Worm (Caenorhabditis elegans) whole organism, L2 larva: ENCODE results near the gene gphr-2.

Experiments
- C34F6.9 ChIP-seq: fragments of 150-350 bp; optimal IDR thresholded peaks from 2 replicates; lab custom pipeline; 2014; ENCODE audit warnings: missing biosample characterization, missing genetic modification characterization
- F13H6.1 ChIP-seq: sonication (generic microtip); optimal IDR thresholded peaks from 2 replicates; lab custom pipeline; 2016; ENCODE audit warnings: missing genetic modification characterization, missing compliant biosample characterization
- R02D3.7 ChIP-seq: fragments of 150-350 bp; optimal IDR thresholded peaks from 2 replicates; lab custom pipeline; 2014; ENCODE audit warnings: missing biosample characterization, missing genetic modification characterization
- Y55F3AM.14 ChIP-seq: fragments of 200-800 bp; sonication (Bioruptor generic); optimal IDR thresholded peaks from 2 replicates; lab custom pipeline; 2018; ENCODE audit warnings: mild to moderate bottlenecking, missing genetic modification characterization, missing compliant biosample characterization
- ZK546.5 ChIP-seq: sonication (generic microtip); optimal IDR thresholded peaks from 2 replicates; lab custom pipeline; 2017; ENCODE audit warnings: missing biosample characterization, missing genetic modification characterization
- alr-1 ChIP-seq: fragments of 150-350 bp; optimal IDR thresholded peaks from 2 replicates; lab custom pipeline; 2014; ENCODE audit warnings: missing biosample characterization, missing genetic modification characterization
- aly-2 ChIP-seq: fragments of 150-350 bp; optimal IDR thresholded peaks from 2 replicates; lab custom pipeline; 2014; ENCODE audit warnings: missing biosample characterization, missing genetic modification characterization
- ama-1 ChIP-seq: fragments of 150-350 bp; optimal IDR thresholded peaks from 2 replicates; lab custom pipeline; 2018; ENCODE audit warnings: inconsistent platforms
- blmp-1 ChIP-seq: sonication (generic microtip); optimal IDR thresholded peaks from 2 replicates; lab custom pipeline; 2017; ENCODE audit warnings: missing genetic modification characterization, mild to moderate bottlenecking, missing compliant biosample characterization, antibody characterized with exemption, moderate library complexity; ENCODE audit not compliant: insufficient read depth
- ceh-16 ChIP-seq: fragments of 150-350 bp; optimal IDR thresholded peaks from 2 replicates; lab custom pipeline; 2014; ENCODE audit warnings: missing biosample characterization, missing genetic modification characterization
- ceh-82 ChIP-seq: fragments of 150-350 bp; optimal IDR thresholded peaks from 2 replicates; lab custom pipeline; 2014; ENCODE audit warnings: missing biosample characterization, missing genetic modification characterization
- crh-2 ChIP-seq: sonication (generic microtip); optimal IDR thresholded peaks from 2 replicates; lab custom pipeline; 2017; ENCODE audit warnings: missing biosample characterization, missing genetic modification characterization
- dmd-4 ChIP-seq: sonication (generic microtip); optimal IDR thresholded peaks from 2 replicates; lab custom pipeline; 2017; ENCODE audit warnings: missing biosample characterization, missing genetic modification characterization
- egl-27 ChIP-seq: sonication (generic microtip); optimal IDR thresholded peaks from 3 replicates; lab custom pipeline; 2017; ENCODE audit warnings: missing biosample characterization, missing genetic modification reagents, missing genetic modification characterization
- elt-1 ChIP-seq: fragments of 150-350 bp; optimal IDR thresholded peaks from 2 replicates; lab custom pipeline; 2014; ENCODE audit warnings: missing biosample characterization, missing genetic modification characterization
- elt-3 ChIP-seq: sonication (generic microtip); optimal IDR thresholded peaks from 2 replicates; lab custom pipeline; 2017; ENCODE audit warnings: missing biosample characterization, missing genetic modification characterization
- fos-1 ChIP-seq: fragments of 150-350 bp; optimal IDR thresholded peaks from 2 replicates; lab custom pipeline; 2014; ENCODE audit warnings: missing biosample characterization, missing genetic modification characterization
- gmeb-1 ChIP-seq: fragments of 150-350 bp; optimal IDR thresholded peaks from 2 replicates; lab custom pipeline; 2014; ENCODE audit warnings: missing biosample characterization, missing genetic modification characterization
- lin-11 ChIP-seq: fragments of 150-350 bp; sonication (generic microtip); optimal IDR thresholded peaks from 2 replicates; lab custom pipeline; 2014; ENCODE audit warnings: missing biosample characterization, missing genetic modification characterization, inconsistent platforms, mixed read lengths
- lin-13 ChIP-seq: fragments of 150-350 bp; optimal IDR thresholded peaks from 2 replicates; lab custom pipeline; 2014; ENCODE audit warnings: missing biosample characterization, missing genetic modification reagents, missing genetic modification characterization
- lsy-2 ChIP-seq, 2 experiments: fragments of 150-350 bp in 1 of 2; sonication (generic microtip) in 1 of 2; optimal IDR thresholded peaks; 2 replicates each; lab custom pipeline; 2014 to 2017; ENCODE audit warnings: missing biosample characterization in 2 of 2, missing genetic modification characterization in 2 of 2
- mab-5 ChIP-seq: fragments of 150-350 bp; optimal IDR thresholded peaks from 2 replicates; lab custom pipeline; 2014; ENCODE audit warnings: missing biosample characterization, missing genetic modification characterization
- mbf-1 ChIP-seq: sonication (generic microtip); optimal IDR thresholded peaks from 2 replicates; lab custom pipeline; 2017; ENCODE audit warnings: missing biosample characterization, missing genetic modification characterization
- mdl-1 ChIP-seq, 2 experiments: fragments of 150-350 bp in 1 of 2; sonication (generic microtip) in 1 of 2; optimal IDR thresholded peaks; 2 replicates each; lab custom pipeline; 2017; ENCODE audit warnings: missing biosample characterization in 2 of 2, missing genetic modification characterization in 2 of 2
- nhr-10 ChIP-seq: sonication (generic microtip); optimal IDR thresholded peaks from 2 replicates; lab custom pipeline; 2017; ENCODE audit warnings: missing biosample characterization, missing genetic modification characterization
- nhr-11 ChIP-seq: fragments of 150-350 bp; optimal IDR thresholded peaks from 2 replicates; lab custom pipeline; 2014; ENCODE audit warnings: missing biosample characterization, missing genetic modification characterization
- nhr-12 ChIP-seq: fragments of 150-350 bp; optimal IDR thresholded peaks from 2 replicates; lab custom pipeline; 2014; ENCODE audit warnings: missing biosample characterization, missing genetic modification characterization
- nhr-129 ChIP-seq: fragments of 150-350 bp; optimal IDR thresholded peaks from 2 replicates; lab custom pipeline; 2014; ENCODE audit warnings: missing biosample characterization, missing genetic modification characterization
- nhr-21 ChIP-seq: fragments of 150-350 bp; optimal IDR thresholded peaks from 2 replicates; lab custom pipeline; 2014; ENCODE audit warnings: missing biosample characterization, missing genetic modification characterization
- nhr-23 ChIP-seq: fragments of 150-350 bp; optimal IDR thresholded peaks from 2 replicates; lab custom pipeline; 2014; ENCODE audit warnings: missing biosample characterization, missing genetic modification reagents, missing genetic modification characterization
- nhr-237 ChIP-seq: fragments of 150-350 bp; optimal IDR thresholded peaks from 2 replicates; lab custom pipeline; 2014; ENCODE audit warnings: missing biosample characterization, missing genetic modification characterization
- nhr-6 ChIP-seq: fragments of 150-350 bp; optimal IDR thresholded peaks from 2 replicates; lab custom pipeline; 2014; ENCODE audit warnings: missing biosample characterization, missing genetic modification characterization
- nhr-77 ChIP-seq: fragments of 150-350 bp; optimal IDR thresholded peaks from 2 replicates; lab custom pipeline; 2014; ENCODE audit warnings: missing biosample characterization, missing genetic modification characterization
- peb-1 ChIP-seq: fragments of 150-350 bp; optimal IDR thresholded peaks from 2 replicates; lab custom pipeline; 2014; ENCODE audit warnings: missing biosample characterization, missing genetic modification characterization
- sem-4 ChIP-seq: fragments of 150-350 bp; optimal IDR thresholded peaks from 2 replicates; lab custom pipeline; 2014; ENCODE audit warnings: missing biosample characterization, missing genetic modification reagents, missing genetic modification characterization
- skn-1 ChIP-seq: sonication (generic microtip); optimal IDR thresholded peaks from 2 replicates; lab custom pipeline; 2017; ENCODE audit warnings: missing biosample characterization, missing genetic modification characterization
- sma-3 ChIP-seq: sonication (generic microtip); optimal IDR thresholded peaks from 2 replicates; lab custom pipeline; 2016; ENCODE audit warnings: missing genetic modification reagents, missing genetic modification characterization, missing compliant biosample characterization
- sma-9 ChIP-seq, 2 experiments: fragments of 150-350 bp in 1 of 2; sonication (generic microtip) in 1 of 2; optimal IDR thresholded peaks; 2 replicates each; lab custom pipeline; 2014 to 2016; ENCODE audit warnings: missing genetic modification characterization in 2 of 2, mild to moderate bottlenecking in 1 of 2, missing biosample characterization in 1 of 2, missing compliant biosample characterization in 1 of 2, missing genetic modification reagents in 1 of 2, moderate library complexity in 1 of 2
- snpc-4 ChIP-seq: fragments of 150-350 bp; optimal IDR thresholded peaks from 2 replicates; lab custom pipeline; 2014; ENCODE audit warnings: missing biosample characterization, missing genetic modification characterization
- unc-39 ChIP-seq: fragments of 150-350 bp; optimal IDR thresholded peaks from 2 replicates; lab custom pipeline; 2014; ENCODE audit warnings: missing biosample characterization, missing genetic modification characterization
- unc-55 ChIP-seq: fragments of 150-350 bp; sonication (generic microtip); optimal IDR thresholded peaks from 3 replicates; lab custom pipeline; 2014; ENCODE audit warnings: missing biosample characterization, missing genetic modification reagents, missing genetic modification characterization
- unc-62 ChIP-seq: fragments of 150-350 bp; optimal IDR thresholded peaks from 2 replicates; lab custom pipeline; 2014; ENCODE audit warnings: missing biosample characterization, missing genetic modification reagents, missing genetic modification characterization
- zag-1 ChIP-seq: fragments of 150-350 bp; optimal IDR thresholded peaks from 2 replicates; lab custom pipeline; 2014; ENCODE audit warnings: missing biosample characterization, missing genetic modification characterization
- ztf-1 ChIP-seq: fragments of 200-800 bp; sonication (Bioruptor generic); conservative IDR thresholded peaks from 2 replicates; pipeline ENCODE4 v1.3.6; 2022; ENCODE audit warnings: missing genetic modification characterization, missing compliant biosample characterization
- ztf-11 ChIP-seq: sonication (generic microtip); optimal IDR thresholded peaks from 2 replicates; lab custom pipeline; 2017; ENCODE audit warnings: missing biosample characterization, missing genetic modification characterization
- ztf-4 ChIP-seq: fragments of 150-350 bp; optimal IDR thresholded peaks from 2 replicates; lab custom pipeline; 2014; ENCODE audit warnings: missing biosample characterization, missing genetic modification characterization

Gene gphr-2

ce11 chrX:14311583-14311982 is 4.0 kb upstream of the gphr-2 start, which contains the start of gene mgrn-1:
Gene mgrn-1 (minus strand): TSS chrX:14311683.
- TF ChIP-seq ztf-1 (GFP tag; lab: Robert Waterston, UW), result no peak
- no peak for TF ChIP-seq fos-1 (tag; lab: Kevin White, UChicago)
- TF ChIP-seq unc-55 (GFP tag; lab: Kevin White, UChicago), result no peak
- no peak for TF ChIP-seq nhr-11 (tag; lab: Kevin White, UChicago)
- TF ChIP-seq nhr-129 (tag; lab: Kevin White, UChicago), result no peak
- no peak for TF ChIP-seq ztf-11 (tag; lab: Kevin White, UChicago)
- TF ChIP-seq ZK546.5 (tag; lab: Kevin White, UChicago), result no peak
- TF ChIP-seq sma-3 (GFP tag; lab: Kevin White, UChicago), result no peak
- no peak for TF ChIP-seq C34F6.9 (tag; lab: Kevin White, UChicago)
- no peak for TF ChIP-seq F13H6.1 (tag; lab: Kevin White, UChicago)
- TF ChIP-seq egl-27, result no peak
- TF ChIP-seq, all 48 proteins: peak for 0

- no peak for TF ChIP-seq peb-1 (tag; lab: Kevin White, UChicago)
- TF ChIP-seq mab-5 (tag; lab: Kevin White, UChicago), result no peak
- no peak for TF ChIP-seq ama-1
- TF ChIP-seq nhr-21 (tag; lab: Kevin White, UChicago), result no peak
- TF ChIP-seq, all 48 proteins: peak for 0
These were observed 2.1 kb upstream of the gphr-2 start for ce11 chrX:14309656-14310055.

ce11 chrX:14303078-14303477 is 4.5 kb downstream of the gphr-2 start, which contains the start of gene C11H1.5:
Gene C11H1.5 (minus strand): TSS chrX:14303178.
- TF ChIP-seq ceh-82 (no peak), peb-1 (tag; lab: Kevin White, UChicago) (no peak), ceh-16 (tag; lab: Kevin White, UChicago) (no peak), sem-4 (tag; lab: Kevin White, UChicago) (no peak), sma-3 (GFP tag; lab: Kevin White, UChicago) (no peak), dmd-4 (no peak)

ce11 chrX:14297209-14297608 is 10.4 kb downstream of the gphr-2 start:
- no peak for TF ChIP-seq mbf-1 (tag; lab: Kevin White, UChicago)
- TF ChIP-seq nhr-12 (tag; lab: Kevin White, UChicago), result no peak
- peak; percentile 79 for TF ChIP-seq sma-9 (GFP tag; optimal IDR thresholded peaks at IDR 0.05; lab: Kevin White, UChicago)
- TF ChIP-seq sma-9 (tag; optimal IDR thresholded peaks at IDR 0.05; lab: Kevin White, UChicago), result no peak
- TF ChIP-seq skn-1 (tag; lab: Kevin White, UChicago), result no peak
- TF ChIP-seq alr-1 (tag; lab: Kevin White, UChicago), result no peak
- peak; percentile 87 for TF ChIP-seq C34F6.9 (tag; lab: Kevin White, UChicago)
- TF ChIP-seq mdl-1 (tag; optimal IDR thresholded peaks at IDR 0.05; lab: Kevin White, UChicago), result peak; percentile 35 to 50
- no peak for TF ChIP-seq ama-1
- peak; percentile 83 for TF ChIP-seq crh-2 (tag; lab: Kevin White, UChicago)
- peak; percentile 28 for TF ChIP-seq ztf-4
- peak; percentile 91 for TF ChIP-seq nhr-129 (tag; lab: Kevin White, UChicago)
- no peak for TF ChIP-seq nhr-23 (tag; lab: Kevin White, UChicago)
- no peak for TF ChIP-seq nhr-11 (tag; lab: Kevin White, UChicago)
- no peak for TF ChIP-seq blmp-1 (tag; lab: Kevin White, UChicago)
- peak; percentile 63 for TF ChIP-seq gmeb-1 (tag; lab: Kevin White, UChicago)
- no peak for TF ChIP-seq R02D3.7
- TF ChIP-seq ZK546.5 (tag; lab: Kevin White, UChicago), result no peak
- TF ChIP-seq ceh-16 (tag; lab: Kevin White, UChicago), result no peak
- no peak for TF ChIP-seq nhr-237
- TF ChIP-seq sem-4 (tag; lab: Kevin White, UChicago), result peak; percentile 47
- TF ChIP-seq elt-3 (tag; lab: Kevin White, UChicago), result no peak
- peak; percentile 83 for TF ChIP-seq unc-55 (GFP tag; lab: Kevin White, UChicago)
- TF ChIP-seq nhr-6 (tag; lab: Kevin White, UChicago), result no peak
- no peak for TF ChIP-seq nhr-77 (tag; lab: Kevin White, UChicago)
- no peak for TF ChIP-seq Y55F3AM.14 (GFP tag; lab: Kevin White, UChicago)
- TF ChIP-seq fos-1 (tag; lab: Kevin White, UChicago), result peak; percentile 13
- peak; percentile 25 for TF ChIP-seq lin-11 (tag; lab: Kevin White, UChicago)
- peak; percentile 55 for TF ChIP-seq snpc-4 (tag; lab: Kevin White, UChicago)
- TF ChIP-seq nhr-10 (tag; lab: Kevin White, UChicago), result no peak
- TF ChIP-seq ceh-82, result no peak
- TF ChIP-seq egl-27, result peak; percentile 62
- TF ChIP-seq elt-1 (tag; lab: Kevin White, UChicago), result no peak
- no peak for TF ChIP-seq unc-39 (tag; lab: Kevin White, UChicago)
- no peak for TF ChIP-seq unc-62 (GFP tag; lab: Kevin White, UChicago)
- TF ChIP-seq sma-3 (GFP tag; lab: Kevin White, UChicago), result peak; percentile 43
- TF ChIP-seq lin-13, result peak; percentile 78
- TF ChIP-seq zag-1 (tag; lab: Kevin White, UChicago), result peak; percentile 46
- TF ChIP-seq ztf-1 (GFP tag; lab: Robert Waterston, UW), result no peak
- TF ChIP-seq aly-2 (tag; lab: Kevin White, UChicago), result no peak
- TF ChIP-seq mab-5 (tag; lab: Kevin White, UChicago), result peak; percentile 44
- TF ChIP-seq lsy-2 (tag; optimal IDR thresholded peaks at IDR 0.05; lab: Kevin White, UChicago), result peak in 1 of 2 experiments; percentile 67
- peak; percentile 80 for TF ChIP-seq peb-1 (tag; lab: Kevin White, UChicago)
